Worm (Caenorhabditis elegans): ENCODE measurements around the gene F09E5.3.

The F09E5.3 gene

ce11 chrII:5336660-5337494, 36.9 kb upstream of the F09E5.3 start (continued):
- peak; percentile 92 for TF ChIP-seq nhr-6 (tag; optimal IDR thresholded peaks at IDR 0.05)
- peak; percentile 43; the same call in 1 of the 2 replicates for TF ChIP-seq lin-38 (GFP tag; IDR thresholded peaks at IDR 0.05)
- TF ChIP-seq hlh-30 (tag; optimal IDR thresholded peaks at IDR 0.05; ENCODE audit: insufficient read depth) = peak; percentile 67
- TF ChIP-seq dpl-1 (GFP tag; optimal IDR thresholded peaks at IDR 0.05) = peak; percentile 45
- no peak for TF ChIP-seq ctbp-1 (GFP tag; IDR thresholded peaks at IDR 0.05)
- peak in 1 of 2 experiments; percentile 92 for TF ChIP-seq unc-62 (GFP tag; optimal IDR thresholded peaks at IDR 0.05 in 1 of 2)
- TF ChIP-seq unc-62 (tag; optimal IDR thresholded peaks at IDR 0.05) = no peak
- peak; percentile 4 for TF ChIP-seq egl-27 (tag; optimal IDR thresholded peaks at IDR 0.05)
- TF ChIP-seq lim-7 (GFP tag; IDR thresholded peaks at IDR 0.05) = no peak
- TF ChIP-seq lin-29 (GFP tag; IDR thresholded peaks at IDR 0.05) = no peak
- no peak for TF ChIP-seq zag-1 (tag; optimal IDR thresholded peaks at IDR 0.05)
- TF ChIP-seq mes-2 (tag; optimal IDR thresholded peaks at IDR 0.05; ENCODE audit: poor library complexity, severe bottlenecking) = peak; percentile 82
- TF ChIP-seq rbr-2 (tag; optimal IDR thresholded peaks at IDR 0.05) = peak; percentile 84
- TF ChIP-seq php-3 (GFP tag; IDR thresholded peaks at IDR 0.05) = no peak
- TF ChIP-seq fos-1 (tag; optimal IDR thresholded peaks at IDR 0.05) = peak; percentile 90
- no peak for TF ChIP-seq snpc-1.2 (GFP tag; IDR thresholded peaks at IDR 0.05)
- TF ChIP-seq saeg-2 (GFP tag; IDR thresholded peaks at IDR 0.05) = no peak
- no peak for TF ChIP-seq Y105C5A.15 (GFP tag; IDR thresholded peaks at IDR 0.05)
- TF ChIP-seq ces-1 (GFP tag; optimal IDR thresholded peaks at IDR 0.05) = peak; percentile 29
- peak; percentile 12 for TF ChIP-seq ceh-32 (tag; optimal IDR thresholded peaks at IDR 0.05; ENCODE audit: poor library complexity)
- no peak for TF ChIP-seq ceh-44 (GFP tag; IDR thresholded peaks at IDR 0.05)
- TF ChIP-seq daf-12 (tag; optimal IDR thresholded peaks at IDR 0.05) = no peak
- TF ChIP-seq dmd-6 (GFP tag; IDR thresholded peaks at IDR 0.05) = peak; percentile 56
- peak; percentile 63 for TF ChIP-seq arid-1 (GFP tag; conservative IDR thresholded peaks at IDR 0.05)
- TF ChIP-seq zfp-3 (GFP tag; conservative IDR thresholded peaks at IDR 0.05) = no peak
- TF ChIP-seq unc-130 (GFP tag; optimal IDR thresholded peaks at IDR 0.05) = no peak
- TF ChIP-seq ZK337.2 (GFP tag; IDR thresholded peaks at IDR 0.05) = no peak
- TF ChIP-seq F26F4.8 (GFP tag; conservative IDR thresholded peaks at IDR 0.05) = no peak
- TF ChIP-seq zip-2 (tag; optimal IDR thresholded peaks at IDR 0.05) = no peak
- TF ChIP-seq F10B5.3 (tag; optimal IDR thresholded peaks at IDR 0.05) = peak; percentile 60
- peak; percentile 87 for TF ChIP-seq hlh-11 (tag; optimal IDR thresholded peaks at IDR 0.05)
- TF ChIP-seq ceh-62 (tag; optimal IDR thresholded peaks at IDR 0.05) = no peak
- no peak for TF ChIP-seq Y48G9A.11 (GFP tag; IDR thresholded peaks at IDR 0.05)
- TF ChIP-seq ZK546.5 (tag; optimal IDR thresholded peaks at IDR 0.05) = no peak
- TF ChIP-seq ceh-20 (GFP tag; IDR thresholded peaks at IDR 0.05) = peak; percentile 25; the same call in 1 of the 2 replicates
- no peak for TF ChIP-seq F44E2.7 (GFP tag; IDR thresholded peaks at IDR 0.05)
- no peak for TF ChIP-seq nhr-42 (GFP tag; IDR thresholded peaks at IDR 0.05)
- TF ChIP-seq mxl-3 (GFP tag; optimal IDR thresholded peaks at IDR 0.05) = peak; percentile 37
- no peak for TF ChIP-seq gei-8 (GFP tag; optimal IDR thresholded peaks at IDR 0.05)
- peak; percentile 73 for TF ChIP-seq egl-43 (GFP tag; IDR thresholded peaks at IDR 0.05)
- TF ChIP-seq spr-3 (GFP tag; optimal IDR thresholded peaks at IDR 0.05) = peak; percentile 1
- no peak for TF ChIP-seq R02D3.7 (tag; optimal IDR thresholded peaks at IDR 0.05)
- no peak for TF ChIP-seq zip-11 (GFP tag; IDR thresholded peaks at IDR 0.05)
- TF ChIP-seq nhr-237 (tag; optimal IDR thresholded peaks at IDR 0.05) = no peak
- peak; percentile 41 for TF ChIP-seq lin-13 (GFP tag; optimal IDR thresholded peaks at IDR 0.05)
- TF ChIP-seq daf-16 (GFP tag; optimal IDR thresholded peaks at IDR 0.05) = no peak
- peak; percentile 71 for TF ChIP-seq daf-16 (tag; optimal IDR thresholded peaks at IDR 0.05)
- 0 out of 4 replicates have a peak, but pooled peaks of 1 of the 2 experiments have one; percentile 31 for TF ChIP-seq madf-5 (GFP tag; IDR thresholded peaks at IDR 0.05)
- no peak for TF ChIP-seq Y75B8A.6 (GFP tag; IDR thresholded peaks at IDR 0.05)
